Worm (Caenorhabditis elegans): ENCODE data around the gene K01A2.10.

DNA sequence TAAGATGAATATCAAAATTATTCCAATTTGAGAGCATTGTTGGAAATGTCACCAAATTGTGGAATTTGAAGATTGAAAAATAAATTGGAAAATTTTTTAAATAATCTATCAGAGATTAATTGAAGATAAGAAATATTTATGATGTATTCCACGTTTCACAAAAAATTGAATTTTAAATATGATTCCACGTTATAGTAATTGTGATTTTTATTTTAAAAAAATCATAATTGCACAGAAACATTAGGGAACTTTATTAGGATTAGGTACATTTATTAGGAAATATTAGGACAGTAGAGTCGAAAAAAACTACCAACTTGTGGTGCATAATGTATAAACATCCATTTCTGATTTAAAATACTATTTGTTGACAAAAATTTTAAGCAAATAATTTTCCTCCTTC lies 28.3 kb downstream of the K01A2.10 start, which contains the start of gene B0432.11:
- TF ChIP-seq ztf-23 (GFP tag; IDR thresholded peaks at IDR 0.05) (no peak), cog-1 (tag; optimal IDR thresholded peaks at IDR 0.05) (no peak), flt-1 (GFP tag; IDR thresholded peaks at IDR 0.05) (no peak), ref-1 (GFP tag; conservative IDR thresholded peaks at IDR 0.05) (no peak), T22C8.4 (GFP tag; IDR thresholded peaks at IDR 0.05) (no peak), klf-2 (GFP tag; conservative IDR thresholded peaks at IDR 0.05) (no peak), tab-1 (GFP tag; IDR thresholded peaks at IDR 0.05) (no peak)
